Worm (Caenorhabditis elegans): ENCODE data around the gene C03A3.1.

DNA sequence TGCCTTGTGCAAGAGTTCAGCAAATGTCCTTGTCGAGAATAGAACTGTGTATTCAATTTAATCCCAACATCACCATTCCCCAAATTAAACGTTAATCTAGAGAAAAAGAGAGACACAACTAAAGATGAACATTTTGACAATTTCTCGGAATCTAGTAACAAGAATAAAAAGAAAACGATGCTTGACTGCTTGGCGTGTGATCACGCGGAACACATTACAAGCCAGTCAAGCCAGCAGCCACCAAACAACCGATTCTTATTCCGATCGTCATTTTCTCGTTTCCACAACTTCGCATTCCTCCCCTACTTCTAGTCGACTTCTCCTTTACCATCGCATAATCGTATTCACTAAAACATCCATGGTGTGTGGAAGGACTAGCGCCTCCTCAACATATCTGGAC lies 7.8 kb upstream of the C03A3.1 start:
- TF ChIP-seq elt-2 (tag; optimal IDR thresholded peaks at IDR 0.05) (no peak), efl-1 (optimal IDR thresholded peaks at IDR 0.05) (no peak), efl-1 (GFP tag; optimal IDR thresholded peaks at IDR 0.05 in 1 of 2) (peak in 1 of 2 experiments; percentile 55), lin-13 (GFP tag; optimal IDR thresholded peaks at IDR 0.05) (no peak), ceh-82 (tag; optimal IDR thresholded peaks at IDR 0.05) (no peak), zag-1 (tag; optimal IDR thresholded peaks at IDR 0.05) (no peak), blmp-1 (tag; optimal IDR thresholded peaks at IDR 0.05) (peak; percentile 60), skn-1 (tag; optimal IDR thresholded peaks at IDR 0.05) (no peak), nhr-12 (tag; optimal IDR thresholded peaks at IDR 0.05) (no peak), mef-2 (tag; optimal IDR thresholded peaks at IDR 0.05) (no peak), egl-27 (tag; optimal IDR thresholded peaks at IDR 0.05) (no peak)
